Worm (Caenorhabditis elegans): ENCODE data around the gene ace-1.

Gene ace-1

ce11 chrX:16400897-16401296, 33.8 kb downstream of the ace-1 start (continued):
- TF ChIP-seq bed-2 (GFP tag; IDR thresholded peaks at IDR 0.05) (no peak), nhr-80 (tag; optimal IDR thresholded peaks at IDR 0.05) (no peak), K11D2.4 (GFP tag; IDR thresholded peaks at IDR 0.05) (no peak), dox-1 (GFP tag; IDR thresholded peaks at IDR 0.05) (no peak), nhr-179 (tag; optimal IDR thresholded peaks at IDR 0.05) (no peak)

ce11 chrX:16402303-16402702, 35.2 kb downstream of the ace-1 start:
- TF ChIP-seq lir-1 (GFP tag; conservative IDR thresholded peaks at IDR 0.05) = no peak
- no peak for TF ChIP-seq rcor-1 (GFP tag; IDR thresholded peaks at IDR 0.05)
- no peak for TF ChIP-seq attf-5 (GFP tag; optimal IDR thresholded peaks at IDR 0.05)

- no peak for TF ChIP-seq C06A6.2 (GFP tag; conservative IDR thresholded peaks at IDR 0.05)
- TF ChIP-seq Y67H2A.10 (GFP tag; conservative IDR thresholded peaks at IDR 0.05) = no peak
- TF ChIP-seq bed-2 (GFP tag; IDR thresholded peaks at IDR 0.05) = no peak
- no peak for TF ChIP-seq dox-1 (GFP tag; IDR thresholded peaks at IDR 0.05)
- no peak for TF ChIP-seq let-526 (GFP tag; IDR thresholded peaks at IDR 0.05)
- TF ChIP-seq cebp-2 (GFP tag; IDR thresholded peaks at IDR 0.05) = no peak
- no peak for TF ChIP-seq madf-6 (GFP tag; IDR thresholded peaks at IDR 0.05)
- no peak for TF ChIP-seq F23B12.7 (tag; optimal IDR thresholded peaks at IDR 0.05; ENCODE audit: insufficient read depth)
- TF ChIP-seq F57A8.1 (GFP tag; optimal IDR thresholded peaks at IDR 0.05) = no peak
- TF ChIP-seq mxl-1 (tag; optimal IDR thresholded peaks at IDR 0.05) = no peak
- TF ChIP-seq repo-1 (tag; optimal IDR thresholded peaks at IDR 0.05) = no peak
- TF ChIP-seq ztf-26 (tag; optimal IDR thresholded peaks at IDR 0.05) = no peak
- no peak for TF ChIP-seq attf-6 (GFP tag; IDR thresholded peaks at IDR 0.05)
These were observed 35.7 kb downstream of the ace-1 start for ce11 chrX:16402787-16403186.

ce11 chrX:16403424-16403823, 36.3 kb downstream of the ace-1 start:
- TF ChIP-seq sea-2 (GFP tag; IDR thresholded peaks at IDR 0.05) (no peak), lin-35 (GFP tag; optimal IDR thresholded peaks at IDR 0.05) (no peak), egrh-3 (GFP tag; IDR thresholded peaks at IDR 0.05) (peak; percentile 87; the same call in 1 of the 2 replicates), zfh-2 (GFP tag; conservative IDR thresholded peaks at IDR 0.05) (peak; percentile 93), ceh-58 (GFP tag; IDR thresholded peaks at IDR 0.05) (no peak), F39B2.1 (GFP tag; IDR thresholded peaks at IDR 0.05) (no peak), attf-3 (GFP tag; conservative IDR thresholded peaks at IDR 0.05) (no peak)

- no peak for TF ChIP-seq F33H1.4 (GFP tag; IDR thresholded peaks at IDR 0.05)
- TF ChIP-seq ceh-58 (GFP tag; IDR thresholded peaks at IDR 0.05) = no peak
- 0 out of 2 replicates have a peak, but pooled peaks have one; percentile 22 for TF ChIP-seq dox-1 (GFP tag; IDR thresholded peaks at IDR 0.05)
- no peak for TF ChIP-seq sea-2 (GFP tag; IDR thresholded peaks at IDR 0.05)
- TF ChIP-seq hrde-1 (tag; optimal IDR thresholded peaks at IDR 0.05; ENCODE audit: borderline replicate concordance) = no peak
- TF ChIP-seq egrh-3 (GFP tag; IDR thresholded peaks at IDR 0.05) = no peak
- 0 out of 2 replicates have a peak, but pooled peaks have one; percentile 9 for TF ChIP-seq Y95B8A.8 (GFP tag; IDR thresholded peaks at IDR 0.05)
- TF ChIP-seq lin-54 (GFP tag; optimal IDR thresholded peaks at IDR 0.05) = no peak
- no peak for TF ChIP-seq ztf-22 (GFP tag; optimal IDR thresholded peaks at IDR 0.05)
- no peak for TF ChIP-seq ceh-79 (tag; optimal IDR thresholded peaks at IDR 0.05)
- no peak for TF ChIP-seq T26A5.8 (tag; optimal IDR thresholded peaks at IDR 0.05)
- TF ChIP-seq snpc-3.4 (tag; optimal IDR thresholded peaks at IDR 0.05) = no peak
- no peak for TF ChIP-seq F10E7.11 (tag; optimal IDR thresholded peaks at IDR 0.05)
- no peak for TF ChIP-seq C06A6.2 (GFP tag; conservative IDR thresholded peaks at IDR 0.05)
- TF ChIP-seq K12H6.12 (tag; optimal IDR thresholded peaks at IDR 0.05) = no peak
- no peak for TF ChIP-seq ztf-25 (GFP tag; IDR thresholded peaks at IDR 0.05)
- TF ChIP-seq attf-5 (GFP tag; optimal IDR thresholded peaks at IDR 0.05) = peak; percentile 2
- no peak for TF ChIP-seq akir-1 (GFP tag; optimal IDR thresholded peaks at IDR 0.05)
- 0 out of 2 replicates have a peak, but pooled peaks have one; percentile 23 for TF ChIP-seq B0336.3 (GFP tag; IDR thresholded peaks at IDR 0.05)
- TF ChIP-seq cebp-1 (GFP tag; IDR thresholded peaks at IDR 0.05) = no peak
- peak; percentile 22 for TF ChIP-seq cebp-1 (tag; optimal IDR thresholded peaks at IDR 0.05)
- peak; percentile 79 for TF ChIP-seq nhr-80 (tag; optimal IDR thresholded peaks at IDR 0.05)
- no peak for TF ChIP-seq fkh-3 (tag; optimal IDR thresholded peaks at IDR 0.05)
- peak; percentile 1 for TF ChIP-seq unc-62 (GFP tag; optimal IDR thresholded peaks at IDR 0.05)
These were observed 37.7 kb downstream of the ace-1 start for ce11 chrX:16404815-16405214.

Data from whole organism, young adult.